Fruit fly (Drosophila melanogaster): ENCODE measurements around the gene CG14515.

The CG14515 gene

DNA sequence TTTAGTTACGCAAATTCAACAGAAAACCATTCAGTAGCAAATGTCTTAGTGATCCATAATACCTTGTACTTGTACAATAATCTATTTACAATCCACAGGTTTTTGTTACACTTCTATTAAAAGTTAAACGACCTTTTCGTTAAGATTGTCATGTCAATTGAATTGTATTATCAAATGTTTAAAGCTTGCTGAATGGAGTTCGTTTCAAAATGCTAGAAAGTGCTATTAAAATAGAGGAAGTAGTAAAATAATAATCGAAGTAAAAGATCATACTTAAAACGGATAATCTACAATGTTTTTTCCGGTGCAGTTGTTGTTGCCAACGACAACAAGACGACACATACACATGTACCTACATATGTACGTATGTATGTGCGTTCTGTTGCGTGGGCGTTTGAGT, 20.6 kb downstream of the CG14515 start:
- TF ChIP-seq noc (tag; optimal IDR thresholded peaks at IDR 0.05): no peak

dm6 chr3R:29219948-29220347, 22.6 kb downstream of the CG14515 start, which contains the start of gene eEF1gamma:
TSS of gene eEF1gamma (plus strand) at chr3R:29220172.
- TF ChIP-seq noc (tag; optimal IDR thresholded peaks at IDR 0.05): peak; percentile 84

- TF ChIP-seq noc (tag; optimal IDR thresholded peaks at IDR 0.05): no peak
Observed at dm6 chr3R:29220585-29220984, 23.2 kb downstream of the CG14515 start.

- no peak for TF ChIP-seq noc (tag; optimal IDR thresholded peaks at IDR 0.05)
Observed at dm6 chr3R:29221168-29221567, 23.8 kb downstream of the CG14515 start.

- no peak for TF ChIP-seq noc (tag; optimal IDR thresholded peaks at IDR 0.05)
Observed at dm6 chr3R:29222891-29223842, 25.8 kb downstream of the CG14515 start, which contains the start of the genes Cisd2 and Brd8. TSS of gene Cisd2 (minus strand) at chr3R:29223428. TSS of gene Brd8 (plus strand) at chr3R:29223485.

DNA sequence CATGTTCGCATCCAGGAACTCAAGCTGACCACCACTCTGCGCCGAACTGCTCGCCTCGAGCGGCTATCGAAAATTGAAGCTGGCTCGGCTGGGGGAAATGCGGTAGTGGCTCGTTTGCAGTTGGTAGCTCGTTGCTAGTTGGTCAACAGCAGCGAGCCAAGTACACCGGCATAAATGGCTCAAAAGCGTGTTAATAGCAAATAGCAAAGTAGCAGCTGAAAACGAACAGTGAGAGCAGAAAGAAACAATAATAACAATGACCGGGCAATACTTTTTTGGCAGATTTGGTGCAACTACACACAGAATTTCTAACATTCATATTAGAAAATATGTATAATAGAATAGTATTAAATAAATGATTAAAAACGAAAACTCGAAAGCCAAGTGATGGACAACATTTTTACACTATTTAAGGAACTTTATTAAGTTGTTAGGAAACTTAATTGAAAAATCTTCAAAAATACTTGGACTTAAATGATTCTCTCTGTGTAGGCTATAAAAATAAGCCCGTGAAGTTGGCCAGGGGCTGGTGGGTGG, 30.4 kb downstream of the CG14515 start, which contains the start of gene CG14507:
Gene CG14507, minus strand, starts transcription at position 51 of the 537 bp plus-strand sequence.
- no peak for TF ChIP-seq noc (tag; optimal IDR thresholded peaks at IDR 0.05)

- TF ChIP-seq noc (tag; optimal IDR thresholded peaks at IDR 0.05): peak; percentile 3
Observed at dm6 chr3R:29228745-29229448, 31.5 kb downstream of the CG14515 start, which contains the start of gene Usp1. TSS of gene Usp1 (plus strand) at chr3R:29229161.

DNA sequence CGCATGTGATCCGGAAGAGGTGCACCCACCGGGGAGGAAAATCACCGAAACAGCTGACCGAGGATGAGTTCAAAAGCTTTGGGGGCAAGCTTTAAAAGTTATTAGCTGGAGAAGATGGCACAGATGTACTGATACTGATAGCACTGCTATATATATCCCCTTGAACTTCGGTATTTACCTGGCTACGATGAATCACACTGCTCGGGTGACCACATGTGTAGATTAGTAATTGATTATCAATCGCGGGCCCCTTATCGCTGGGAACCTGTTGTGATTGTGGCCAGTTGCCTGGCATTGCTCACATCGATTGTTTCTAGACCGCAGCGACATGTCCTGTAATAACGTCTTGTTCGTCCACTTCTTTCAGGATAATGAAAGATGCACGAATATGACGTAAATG, 32.6 kb downstream of the CG14515 start:
- no peak for TF ChIP-seq noc (tag; optimal IDR thresholded peaks at IDR 0.05)

DNA sequence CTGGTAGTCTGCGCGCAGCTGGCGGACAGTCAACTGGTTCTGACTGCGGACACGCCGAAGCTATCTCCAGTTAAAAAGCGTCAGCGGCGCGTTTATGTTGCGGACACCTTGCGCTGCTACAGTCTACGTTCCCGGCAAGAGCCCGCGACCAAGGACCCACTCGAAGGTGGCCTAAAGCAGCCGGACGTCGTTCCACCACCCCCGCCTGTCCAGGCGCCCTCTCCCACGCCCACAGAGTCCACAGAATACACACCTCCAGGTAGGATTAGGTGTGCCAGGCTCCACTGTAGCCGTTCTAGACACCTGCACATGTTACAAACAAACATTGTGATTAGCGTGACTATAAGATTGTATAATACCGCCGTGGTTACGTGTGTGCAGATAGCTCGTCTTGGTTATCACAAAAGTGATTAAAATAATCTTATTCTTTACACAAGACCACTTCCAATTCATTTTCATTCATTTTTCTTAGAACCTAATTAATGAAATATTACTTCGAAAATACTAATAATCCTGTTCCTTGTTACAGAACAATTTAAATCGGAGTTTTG, 33.3 kb downstream of the CG14515 start:
- TF ChIP-seq noc (tag; optimal IDR thresholded peaks at IDR 0.05): peak; percentile 18

- no peak for TF ChIP-seq noc (tag; optimal IDR thresholded peaks at IDR 0.05)
Observed at dm6 chr3R:29238623-29239022, 41.3 kb downstream of the CG14515 start, which contains the start of gene CG11951. TSS of gene CG11951 (minus strand) at chr3R:29238723.

DNA sequence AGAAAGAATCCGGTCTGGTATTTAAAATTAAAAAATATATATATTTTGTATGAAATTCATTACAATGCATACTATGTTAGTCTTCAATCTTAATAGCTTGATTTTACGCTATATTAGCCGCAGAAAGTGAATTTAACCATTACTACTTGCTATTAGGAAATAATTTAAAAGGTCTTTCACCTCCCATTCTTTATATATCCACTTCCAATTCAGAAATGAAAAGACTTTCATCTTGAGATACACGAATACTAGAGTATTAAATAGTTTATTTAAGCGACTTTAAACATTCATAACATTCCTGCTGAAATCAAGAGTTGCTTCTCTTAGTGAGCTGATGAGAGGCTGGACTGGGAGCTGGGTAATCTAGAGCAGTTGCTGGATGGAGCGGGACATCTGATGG, 47.4 kb downstream of the CG14515 start, which contains the start of gene CG31445:
Gene CG31445, minus strand, starts transcription at position 101 of the 400 bp plus-strand sequence.
- no peak for TF ChIP-seq noc (tag; optimal IDR thresholded peaks at IDR 0.05)
